ENCODE assay signal across 4 fruit fly cellular contexts in the genomic region with DNA sequence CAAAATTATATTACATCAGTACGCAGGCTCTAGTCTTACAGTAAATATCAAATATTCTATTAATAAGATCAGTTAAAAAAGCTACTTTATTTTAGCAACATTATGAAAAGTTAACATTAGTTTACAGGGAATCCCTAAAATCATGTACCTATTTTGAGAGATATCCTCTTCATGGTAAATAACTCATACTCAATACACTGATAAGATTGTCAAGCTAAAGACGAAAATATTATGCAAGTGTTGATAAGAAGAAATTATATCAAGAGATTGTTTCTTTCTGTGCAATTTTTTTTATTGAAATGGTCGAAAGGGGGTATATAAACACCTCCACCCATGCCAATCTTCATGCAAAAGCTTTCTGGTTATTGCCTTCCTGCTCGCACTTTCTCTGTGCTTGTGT.
TF ChIP-seq lines count a peak whose summit lies in the region.

No protein-coding gene starts in this region.

- no peak for TF ChIP-seq CTCF in whole organism, embryonic (GFP tag; optimal IDR thresholded peaks at IDR 0.05; lab: Kevin White, UChicago)

TF ChIP-seq in whole organism, embryonic, 481 proteins besides CTCF, POLR2A, EP300 and RAD21 (continues in another document):
- TF ChIP-seq Fer1 (GFP tag; optimal IDR thresholded peaks at IDR 0.05; lab: Kevin White, UChicago), result peak; percentile 18
- 0 out of 3 replicates have a peak, but pooled peaks have one; percentile 18 for TF ChIP-seq dysf (GFP tag; IDR thresholded peaks at IDR 0.05; lab: Robert Waterston, UW)
- peak in 1 of 2 experiments; percentile 9 for TF ChIP-seq dpn (GFP tag; optimal IDR thresholded peaks at IDR 0.05; lab: Kevin White, UChicago)
- TF ChIP-seq CG2712 (tag; optimal IDR thresholded peaks at IDR 0.05; lab: Kevin White, UChicago), result peak; percentile 39
- TF ChIP-seq CG1233 (GFP tag; optimal IDR thresholded peaks at IDR 0.05; lab: Kevin White, UChicago), result no peak
- TF ChIP-seq CG2875 (GFP tag; optimal IDR thresholded peaks at IDR 0.05; lab: Kevin White, UChicago), result peak; percentile 9
- peak; percentile 28; the same call in 1 of the 2 replicates for TF ChIP-seq sisA (GFP tag; IDR thresholded peaks at IDR 0.05; lab: Robert Waterston, UW)
- peak; percentile 28 for TF ChIP-seq CG3281 (GFP tag; optimal IDR thresholded peaks at IDR 0.05; lab: Kevin White, UChicago)
- peak; percentile 26 for TF ChIP-seq CG1529 (GFP tag; optimal IDR thresholded peaks at IDR 0.05; lab: Kevin White, UChicago)
- peak; percentile 82 for TF ChIP-seq sqz (GFP tag; optimal IDR thresholded peaks at IDR 0.05; lab: Kevin White, UChicago)
- peak; percentile 38 for TF ChIP-seq CG15269 (tag; optimal IDR thresholded peaks at IDR 0.05; lab: Kevin White, UChicago)
- TF ChIP-seq slbo (GFP tag; IDR thresholded peaks at IDR 0.05; lab: Robert Waterston, UW), result 0 out of 2 replicates have a peak, but pooled peaks have one; percentile 23
- TF ChIP-seq Ssrp (tag; optimal IDR thresholded peaks at IDR 0.05; lab: Kevin White, UChicago), result peak; percentile 45
- TF ChIP-seq CG7556 (GFP tag; optimal IDR thresholded peaks at IDR 0.05; lab: Kevin White, UChicago), result peak; percentile 74
- peak; percentile 26 for TF ChIP-seq CG4820 (GFP tag; optimal IDR thresholded peaks at IDR 0.05; lab: Kevin White, UChicago)
- no peak for TF ChIP-seq Drgx (GFP tag; IDR thresholded peaks at IDR 0.05; lab: Robert Waterston, UW)
- peak; percentile 21 for TF ChIP-seq CG14710 (tag; optimal IDR thresholded peaks at IDR 0.05; lab: Kevin White, UChicago)
- peak; percentile 41 for TF ChIP-seq lilli (GFP tag; optimal IDR thresholded peaks at IDR 0.05; lab: Kevin White, UChicago)
- peak; percentile 2 for TF ChIP-seq CG9727 (GFP tag; optimal IDR thresholded peaks at IDR 0.05; lab: Kevin White, UChicago)
- peak; percentile 47 for TF ChIP-seq CG4424 (GFP tag; optimal IDR thresholded peaks at IDR 0.05; lab: Kevin White, UChicago)

TF ChIP-seq in whole organism, prepupa, 60 proteins besides CTCF, POLR2A, EP300 and RAD21 (continues in another document):
- peak; percentile 20 for TF ChIP-seq Hr4 (GFP tag; optimal IDR thresholded peaks at IDR 0.05; lab: Kevin White, UChicago)
- peak; percentile 25 for TF ChIP-seq CG34406 (GFP tag; optimal IDR thresholded peaks at IDR 0.05; lab: Kevin White, UChicago)
- TF ChIP-seq Eip78C (GFP tag; lab: Kevin White, UChicago), result peak; percentile 79
- TF ChIP-seq salr (GFP tag; optimal IDR thresholded peaks at IDR 0.05; lab: Kevin White, UChicago), result no peak
- TF ChIP-seq topi (GFP tag; optimal IDR thresholded peaks at IDR 0.05; lab: Kevin White, UChicago), result peak; percentile 14
- TF ChIP-seq vri (GFP tag; optimal IDR thresholded peaks at IDR 0.05; lab: Kevin White, UChicago), result peak; percentile 38
- peak; percentile 12 for TF ChIP-seq CG10669 (GFP tag; optimal IDR thresholded peaks at IDR 0.05; lab: Kevin White, UChicago)
- TF ChIP-seq fd85E (GFP tag; optimal IDR thresholded peaks at IDR 0.05; lab: Kevin White, UChicago), result no peak
- TF ChIP-seq Sox14 (GFP tag; optimal IDR thresholded peaks at IDR 0.05; lab: Kevin White, UChicago), result peak; percentile 2
- TF ChIP-seq CG6792 (GFP tag; optimal IDR thresholded peaks at IDR 0.05; lab: Kevin White, UChicago), result peak; percentile 29
- peak; percentile 51 for TF ChIP-seq esn (GFP tag; optimal IDR thresholded peaks at IDR 0.05; lab: Kevin White, UChicago)
- TF ChIP-seq achi (GFP tag; optimal IDR thresholded peaks at IDR 0.05; lab: Kevin White, UChicago), result peak; percentile 2
- peak; percentile 21 for TF ChIP-seq CG3919 (GFP tag; optimal IDR thresholded peaks at IDR 0.05; lab: Kevin White, UChicago)
- TF ChIP-seq CG8119 (GFP tag; IDR thresholded peaks at IDR 0.05; lab: Robert Waterston, UW), result no peak
- peak; percentile 29 for TF ChIP-seq CG32006 (GFP tag; optimal IDR thresholded peaks at IDR 0.05; lab: Kevin White, UChicago)
- no peak for TF ChIP-seq dac (GFP tag; optimal IDR thresholded peaks at IDR 0.05; lab: Kevin White, UChicago)
- TF ChIP-seq net (GFP tag; optimal IDR thresholded peaks at IDR 0.05; lab: Kevin White, UChicago), result peak; percentile 18
- TF ChIP-seq lz (GFP tag; optimal IDR thresholded peaks at IDR 0.05; lab: Kevin White, UChicago), result peak; percentile 3
- no peak for TF ChIP-seq CG1621 (tag; optimal IDR thresholded peaks at IDR 0.05; lab: Kevin White, UChicago)
- no peak for TF ChIP-seq CG6163 (GFP tag; IDR thresholded peaks at IDR 0.05; lab: Robert Waterston, UW)
- peak; percentile 21 for TF ChIP-seq pdm3 (GFP tag; optimal IDR thresholded peaks at IDR 0.05; lab: Kevin White, UChicago)
- peak; percentile 37 for TF ChIP-seq OdsH (GFP tag; optimal IDR thresholded peaks at IDR 0.05; lab: Kevin White, UChicago)
- TF ChIP-seq CG6854 (GFP tag; optimal IDR thresholded peaks at IDR 0.05; lab: Kevin White, UChicago), result no peak

TF ChIP-seq in whole organism, pupa, 21 proteins besides CTCF, POLR2A, EP300 and RAD21:
- TF ChIP-seq CG14655 (GFP tag; optimal IDR thresholded peaks at IDR 0.05; lab: Kevin White, UChicago) (peak; percentile 1), CG8159 (tag; optimal IDR thresholded peaks at IDR 0.05; lab: Kevin White, UChicago) (peak; percentile 46), CG9948 (tag; optimal IDR thresholded peaks at IDR 0.05; lab: Kevin White, UChicago) (no peak), EcR (GFP tag; optimal IDR thresholded peaks at IDR 0.05; lab: Kevin White, UChicago) (no peak)
TF ChIP-seq in whole organism, pupa: peak in this region for 2.

TF ChIP-seq in whole organism, wandering third instar larva, 38 proteins besides CTCF, POLR2A, EP300 and RAD21:
- TF ChIP-seq Dfd (GFP tag; optimal IDR thresholded peaks at IDR 0.05; lab: Kevin White, UChicago) (no peak), Mio (GFP tag; optimal IDR thresholded peaks at IDR 0.05; lab: Kevin White, UChicago) (no peak), lola (GFP tag; optimal IDR thresholded peaks at IDR 0.05; lab: Kevin White, UChicago) (no peak), Hnf4 (GFP tag; optimal IDR thresholded peaks at IDR 0.05; lab: Kevin White, UChicago) (no peak), ey (GFP tag; optimal IDR thresholded peaks at IDR 0.05; lab: Kevin White, UChicago) (peak; percentile 7), rgr (GFP tag; optimal IDR thresholded peaks at IDR 0.05; lab: Kevin White, UChicago) (peak; percentile 6), psq (GFP tag; optimal IDR thresholded peaks at IDR 0.05; lab: Kevin White, UChicago) (peak; percentile 18), jim (GFP tag; optimal IDR thresholded peaks at IDR 0.05; lab: Kevin White, UChicago) (no peak), h (GFP tag; optimal IDR thresholded peaks at IDR 0.05; lab: Kevin White, UChicago) (peak; percentile 41), foxo (GFP tag; optimal IDR thresholded peaks at IDR 0.05; lab: Kevin White, UChicago) (peak in 1 of 2 experiments; percentile 25), OdsH (GFP tag; optimal IDR thresholded peaks at IDR 0.05; lab: Kevin White, UChicago) (no peak), brk (GFP tag; optimal IDR thresholded peaks at IDR 0.05; lab: Kevin White, UChicago) (no peak), Rel (GFP tag; optimal IDR thresholded peaks at IDR 0.05; lab: Kevin White, UChicago) (no peak), Rel (tag; optimal IDR thresholded peaks at IDR 0.05; lab: Kevin White, UChicago) (peak; percentile 24), woc (GFP tag; optimal IDR thresholded peaks at IDR 0.05; lab: Kevin White, UChicago) (peak; percentile 1), sv (GFP tag; optimal IDR thresholded peaks at IDR 0.05; lab: Kevin White, UChicago) (no peak)
